Fruit fly (Drosophila melanogaster) whole organism, embryonic: Measurements from ENCODE around the gene CG9393.

Experiments used
- Atf-2 ChIP-seq: fragments of 200-800 bp; sonication (Bioruptor generic); optimal IDR thresholded peaks from 2 replicates; lab custom pipeline; 2016; ENCODE audit warnings: missing biosample characterization, missing genetic modification characterization
- CG1024 ChIP-seq: fragments of 200-800 bp; sonication (Bioruptor generic); IDR thresholded peaks from 2 replicates; pipeline ENCODE4 v1.3.6; 2022; ENCODE audit warnings: missing biosample characterization, missing genetic modification characterization
- CG10366 ChIP-seq: fragments of 200-800 bp; sonication (Bioruptor generic); IDR thresholded peaks from 2 replicates; pipeline ENCODE4 v1.3.6; 2022; ENCODE audit warnings: missing biosample characterization, missing genetic modification characterization
- CG11560 ChIP-seq: fragments of 200-800 bp; sonication (Bioruptor generic); IDR thresholded peaks from 3 replicates; pipeline ENCODE4 v1.3.6; 2022; ENCODE audit warnings: missing biosample characterization, missing genetic modification characterization
- CG11723 ChIP-seq: fragments of 200-800 bp; sonication (Bioruptor generic); optimal IDR thresholded peaks from 2 replicates; lab custom pipeline; 2017; ENCODE audit warnings: missing biosample characterization, mild to moderate bottlenecking, missing genetic modification characterization
- CG12071 ChIP-seq: fragments of 200-800 bp; sonication (Bioruptor generic); optimal IDR thresholded peaks from 3 replicates; lab custom pipeline; 2018; ENCODE audit warnings: missing biosample characterization, mild to moderate bottlenecking, missing genetic modification characterization
- CG12236 ChIP-seq: fragments of 200-800 bp; sonication (Bioruptor generic); optimal IDR thresholded peaks from 2 replicates; lab custom pipeline; 2016; ENCODE audit warnings: missing biosample characterization, missing genetic modification characterization
- CG13287 ChIP-seq: fragments of 200-800 bp; sonication (Bioruptor generic); IDR thresholded peaks from 2 replicates; pipeline ENCODE4 v1.3.6; 2022; ENCODE audit warnings: missing biosample characterization, missing genetic modification characterization; ENCODE audit not compliant: partially characterized antibody
- CG14441 ChIP-seq: fragments of 200-800 bp; sonication (Bioruptor generic); IDR thresholded peaks from 2 replicates; pipeline ENCODE4 v1.3.6; 2022; ENCODE audit warnings: missing biosample characterization, missing genetic modification characterization
- CG15601 ChIP-seq: fragments of 200-800 bp; sonication (Bioruptor generic); optimal IDR thresholded peaks from 3 replicates; lab custom pipeline; 2019; ENCODE audit warnings: missing biosample characterization, mild to moderate bottlenecking, missing genetic modification characterization, moderate library complexity
- CG1603 ChIP-seq: fragments of 200-800 bp; sonication (Bioruptor generic); optimal IDR thresholded peaks from 2 replicates; lab custom pipeline; 2019; ENCODE audit warnings: missing biosample characterization, mild to moderate bottlenecking, missing genetic modification characterization, moderate library complexity
- CG17328 ChIP-seq: fragments of 200-800 bp; sonication (Bioruptor generic); IDR thresholded peaks from 2 replicates; pipeline ENCODE4 v1.3.6; 2022; ENCODE audit warnings: missing biosample characterization, missing genetic modification characterization
- CG32772 ChIP-seq: fragments of 200-800 bp; sonication (Bioruptor generic); IDR thresholded peaks from 2 replicates; pipeline ENCODE4 v1.3.6; 2022; ENCODE audit warnings: missing biosample characterization, missing genetic modification characterization
- CG3838 ChIP-seq: fragments of 200-800 bp; sonication (Bioruptor generic); optimal IDR thresholded peaks from 3 replicates; lab custom pipeline; 2016; ENCODE audit warnings: missing biosample characterization, missing genetic modification characterization
- CG4707 ChIP-seq: fragments of 200-800 bp; sonication (Bioruptor generic); optimal IDR thresholded peaks from 2 replicates; lab custom pipeline; 2018; ENCODE audit warnings: missing biosample characterization, mild to moderate bottlenecking, missing genetic modification characterization, moderate library complexity
- CG6813 ChIP-seq: fragments of 200-800 bp; sonication (Bioruptor generic); optimal IDR thresholded peaks from 2 replicates; lab custom pipeline; 2017; ENCODE audit warnings: missing biosample characterization, missing genetic modification characterization, mild to moderate bottlenecking, moderate library complexity, missing genetic modification reagents
- CG7271 ChIP-seq: fragments of 200-800 bp; sonication (Bioruptor generic); optimal IDR thresholded peaks from 2 replicates; lab custom pipeline; 2018; ENCODE audit warnings: missing biosample characterization, mild to moderate bottlenecking, missing genetic modification characterization, moderate library complexity
- CG7786 ChIP-seq: fragments of 200-800 bp; sonication (Bioruptor generic); optimal IDR thresholded peaks from 2 replicates; lab custom pipeline; 2016; ENCODE audit warnings: missing biosample characterization, missing genetic modification characterization
- CG7839 ChIP-seq: fragments of 200-800 bp; sonication (Bioruptor generic); optimal IDR thresholded peaks from 3 replicates; lab custom pipeline; 2018; ENCODE audit warnings: missing biosample characterization, mild to moderate bottlenecking, missing genetic modification characterization, moderate library complexity
- CG8388 ChIP-seq: fragments of 200-800 bp; sonication (Bioruptor generic); optimal IDR thresholded peaks from 2 replicates; lab custom pipeline; 2019; ENCODE audit warnings: missing biosample characterization, mild to moderate bottlenecking, missing genetic modification characterization, moderate library complexity
- Dbx ChIP-seq: fragments of 200-800 bp; sonication (Bioruptor generic); IDR thresholded peaks from 3 replicates; pipeline ENCODE4 v1.3.6; 2022; ENCODE audit warnings: missing biosample characterization, missing genetic modification characterization
- E2f1 ChIP-seq: fragments of 200-800 bp; sonication (Bioruptor generic); IDR thresholded peaks from 2 replicates; pipeline ENCODE4 v1.3.6; 2022; ENCODE audit warnings: missing biosample characterization, missing genetic modification characterization
- H2.0 ChIP-seq: fragments of 200-800 bp; sonication (Bioruptor generic); IDR thresholded peaks from 2 replicates; pipeline ENCODE4 v1.3.6; 2022; ENCODE audit warnings: missing biosample characterization, missing genetic modification characterization
- HLH4C ChIP-seq: fragments of 200-800 bp; sonication (Bioruptor generic); IDR thresholded peaks from 3 replicates; pipeline ENCODE4 v1.3.6; 2022; ENCODE audit warnings: missing biosample characterization, missing genetic modification characterization; ENCODE audit not compliant: partially characterized antibody
- Hsf ChIP-seq: fragments of 200-800 bp; sonication (Bioruptor generic); optimal IDR thresholded peaks from 3 replicates; lab custom pipeline; 2016; ENCODE audit warnings: missing biosample characterization, missing genetic modification characterization
- Lhr ChIP-seq: fragments of 200-800 bp; sonication (Bioruptor generic); optimal IDR thresholded peaks from 3 replicates; lab custom pipeline; 2017; ENCODE audit warnings: mild to moderate bottlenecking, missing biosample characterization, missing genetic modification reagents, missing genetic modification characterization
- Mad ChIP-seq: fragments of 200-800 bp; sonication (Bioruptor generic); optimal IDR thresholded peaks from 2 replicates; lab custom pipeline; 2016; ENCODE audit warnings: missing biosample characterization, missing genetic modification characterization
- NfI ChIP-seq: fragments of 200-800 bp; sonication (Bioruptor generic); optimal IDR thresholded peaks from 3 replicates; lab custom pipeline; 2018; ENCODE audit warnings: missing biosample characterization, mild to moderate bottlenecking, missing genetic modification characterization, moderate library complexity
- Pdp1 ChIP-seq, 2 experiments: fragments of 200-800 bp; sonication (Bioruptor generic); optimal IDR thresholded peaks; 3 replicates each; lab custom pipeline; 2016; ENCODE audit warnings: missing biosample characterization in 2 of 2, missing genetic modification characterization in 2 of 2, mild to moderate bottlenecking in 1 of 2, moderate library complexity in 1 of 2
- Sry-δ ChIP-seq: fragments of 200-800 bp; sonication (Bioruptor generic); optimal IDR thresholded peaks from 2 replicates; lab custom pipeline; 2016; ENCODE audit warnings: missing biosample characterization, missing genetic modification characterization
- Ssrp ChIP-seq: fragments of 200-800 bp; sonication (Bioruptor generic); optimal IDR thresholded peaks from 2 replicates; lab custom pipeline; 2018; ENCODE audit warnings: missing biosample characterization, mild to moderate bottlenecking, missing genetic modification characterization, moderate library complexity
- Trl ChIP-seq, 3 experiments: fragments of >200 bp in 2 of 3; fragments of 200-800 bp in 1 of 3; sonication (Bioruptor generic) in 1 of 3; optimal IDR thresholded peaks; 2 replicates in 1 of 3; 3 replicates in 2 of 3; lab custom pipeline; 2016 to 2017; ENCODE audit warnings: missing biosample characterization in 1 of 3, missing genetic modification characterization in 1 of 3
- Xrp1 ChIP-seq: fragments of 200-800 bp; sonication (Bioruptor generic); IDR thresholded peaks from 2 replicates; pipeline ENCODE4 v1.3.6; 2022; ENCODE audit warnings: missing biosample characterization, missing genetic modification characterization
- ara ChIP-seq: fragments of 200-800 bp; sonication (Bioruptor generic); IDR thresholded peaks from 2 replicates; pipeline ENCODE4 v1.3.6; 2022; ENCODE audit warnings: missing biosample characterization, missing genetic modification characterization
- eve ChIP-seq, 2 experiments: fragments of >200 bp; optimal IDR thresholded peaks; 2 replicates each; lab custom pipeline; 2017; ENCODE audit warnings: missing biosample characterization in 2 of 2, missing genetic modification characterization in 2 of 2
- gsb-n ChIP-seq: fragments of 200-800 bp; sonication (Bioruptor generic); optimal IDR thresholded peaks from 3 replicates; lab custom pipeline; 2018; ENCODE audit warnings: missing biosample characterization, mild to moderate bottlenecking, missing genetic modification characterization
- her ChIP-seq: fragments of 200-800 bp; sonication (Bioruptor generic); optimal IDR thresholded peaks from 2 replicates; lab custom pipeline; 2016; ENCODE audit warnings: missing biosample characterization, missing genetic modification characterization
- jigr1 ChIP-seq: fragments of 200-800 bp; sonication (Bioruptor generic); IDR thresholded peaks from 3 replicates; pipeline ENCODE4 v1.3.6; 2022; ENCODE audit warnings: missing biosample characterization, missing genetic modification characterization
- klu ChIP-seq: fragments of 200-800 bp; sonication (Bioruptor generic); IDR thresholded peaks from 2 replicates; pipeline ENCODE4 v1.3.6; 2022; ENCODE audit warnings: missing biosample characterization, missing genetic modification characterization
- onecut ChIP-seq: fragments of 200-800 bp; sonication (Bioruptor generic); IDR thresholded peaks from 2 replicates; pipeline ENCODE4 v1.3.6; 2022; ENCODE audit warnings: missing biosample characterization, missing genetic modification characterization
- row ChIP-seq: fragments of 200-800 bp; sonication (Bioruptor generic); IDR thresholded peaks from 3 replicates; pipeline ENCODE4 v1.3.6; 2022; ENCODE audit warnings: missing biosample characterization, missing genetic modification characterization
- scrt ChIP-seq: fragments of 200-800 bp; sonication (Bioruptor generic); optimal IDR thresholded peaks from 2 replicates; lab custom pipeline; 2018; ENCODE audit warnings: missing biosample characterization, mild to moderate bottlenecking, missing genetic modification characterization, moderate library complexity
- sens ChIP-seq: fragments of 200-800 bp; sonication (Bioruptor generic); peaks from one replicate; lab custom pipeline; 2016; ENCODE audit warnings: missing biosample characterization, missing genetic modification characterization
- seq ChIP-seq: fragments of 200-800 bp; sonication (Bioruptor generic); IDR thresholded peaks from 2 replicates; pipeline ENCODE4 v1.3.6; 2022; ENCODE audit warnings: missing biosample characterization, missing genetic modification characterization
- ssp ChIP-seq: fragments of 200-800 bp; sonication (Bioruptor generic); IDR thresholded peaks from 2 replicates; pipeline ENCODE4 v1.3.6; 2022; ENCODE audit warnings: missing biosample characterization, missing genetic modification characterization
- tap ChIP-seq: fragments of 200-800 bp; optimal IDR thresholded peaks from 3 replicates; lab custom pipeline; 2019; ENCODE audit warnings: missing biosample characterization, mild to moderate bottlenecking, missing genetic modification characterization, moderate library complexity
- tin ChIP-seq: fragments of 200-800 bp; sonication (Bioruptor generic); optimal IDR thresholded peaks from 3 replicates; lab custom pipeline; 2016; ENCODE audit warnings: missing biosample characterization, missing genetic modification characterization
- vvl ChIP-seq: fragments of 200-800 bp; sonication (Bioruptor generic); IDR thresholded peaks from 2 replicates; pipeline ENCODE4 v1.3.6; 2022; ENCODE audit warnings: missing biosample characterization, missing genetic modification characterization
- wor ChIP-seq: fragments of 200-800 bp; sonication (Bioruptor generic); IDR thresholded peaks from 2 replicates; pipeline ENCODE4 v1.3.6; 2022; ENCODE audit warnings: missing biosample characterization, missing genetic modification characterization
- zf30C ChIP-seq: fragments of 200-800 bp; sonication (Bioruptor generic); optimal IDR thresholded peaks from 3 replicates; lab custom pipeline; 2018; ENCODE audit warnings: missing biosample characterization, mild to moderate bottlenecking, missing genetic modification characterization

CG9393 gene

dm6 chr3R:9598099-9598498, 34.6 kb upstream of the CG9393 start (continued):
- TF ChIP-seq Xrp1 (GFP tag; lab: Robert Waterston, UW) (peak; percentile 36; the same call in 1 of the 2 replicates), NfI (GFP tag; lab: Kevin White, UChicago) (peak; percentile 30), Atf-2 (GFP tag; lab: Kevin White, UChicago) (peak; percentile 53), onecut (peak; percentile 33; the same call in 1 of the 2 replicates), sens (peak; percentile 92), CG6813 (peak; percentile 28), CG11560 (tag; lab: Robert Waterston, UW) (no peak), CG7786 (GFP tag; lab: Kevin White, UChicago) (peak; percentile 12), jigr1 (GFP tag; lab: Robert Waterston, UW) (no peak), gsb-n (tag; lab: Kevin White, UChicago) (peak; percentile 57), CG15601 (tag; lab: Kevin White, UChicago) (peak; percentile 19), Lhr (GFP tag; lab: Kevin White, UChicago) (peak; percentile 30), CG14441 (GFP tag; lab: Robert Waterston, UW) (peak; percentile 18; the same call in 1 of the 2 replicates), E2f1 (GFP tag; lab: Robert Waterston, UW) (peak; percentile 42; the same call in 1 of the 2 replicates), CG17328 (GFP tag; lab: Robert Waterston, UW) (peak; percentile 64), CG1024 (GFP tag; lab: Robert Waterston, UW) (0 out of 2 replicates have a peak, but pooled peaks have one; percentile 35), CG8388 (GFP tag; lab: Kevin White, UChicago) (peak; percentile 66), tap (tag; lab: Kevin White, UChicago) (peak; percentile 38), Mad (GFP tag; lab: Kevin White, UChicago) (peak; percentile 18), ssp (GFP tag; lab: Robert Waterston, UW) (peak; percentile 33; the same call in 1 of the 2 replicates), Dbx (GFP tag; lab: Robert Waterston, UW) (no peak), CG12236 (GFP tag; lab: Kevin White, UChicago) (peak; percentile 26), eve (GFP tag; optimal IDR thresholded peaks at IDR 0.05; lab: Kevin White, UChicago) (peak in 1 of 2 experiments; percentile 85), H2.0 (GFP tag; lab: Robert Waterston, UW) (peak; percentile 43; the same call in 1 of the 2 replicates), her (GFP tag; lab: Kevin White, UChicago) (peak; percentile 25), wor (GFP tag; lab: Robert Waterston, UW) (0 out of 2 replicates have a peak, but pooled peaks have one; percentile 23), vvl (GFP tag; lab: Robert Waterston, UW) (peak; percentile 51; the same call in 1 of the 2 replicates), row (peak; percentile 58; the same call in 2 of the 3 replicates), Ssrp (peak; percentile 65), Hsf (GFP tag; lab: Kevin White, UChicago) (peak; percentile 36), CG12071 (GFP tag; lab: Kevin White, UChicago) (peak; percentile 50), CG11723 (GFP tag; lab: Kevin White, UChicago) (peak; percentile 29), ara (GFP tag; lab: Robert Waterston, UW) (peak; percentile 59; the same call in 1 of the 2 replicates), CG10366 (GFP tag; lab: Robert Waterston, UW) (peak; percentile 38; the same call in 1 of the 2 replicates), klu (GFP tag; lab: Robert Waterston, UW) (no peak), CG32772 (GFP tag; lab: Robert Waterston, UW) (0 out of 2 replicates have a peak, but pooled peaks have one; percentile 19), Trl (optimal IDR thresholded peaks at IDR 0.05; lab: Kevin White, UChicago) (no peak), Trl (GFP tag; optimal IDR thresholded peaks at IDR 0.05; lab: Kevin White, UChicago) (peak; percentile 36), CG7839 (tag; lab: Kevin White, UChicago) (peak; percentile 21), scrt (GFP tag; lab: Kevin White, UChicago) (no peak), HLH4C (GFP tag; lab: Robert Waterston, UW) (no peak), CG13287 (GFP tag; lab: Robert Waterston, UW) (no peak), seq (GFP tag; lab: Robert Waterston, UW) (0 out of 2 replicates have a peak, but pooled peaks have one; percentile 21), Pdp1 (GFP tag; optimal IDR thresholded peaks at IDR 0.05; lab: Kevin White, UChicago) (peak in 1 of 2 experiments; percentile 32), CG1603 (tag; lab: Kevin White, UChicago) (peak; percentile 82), CG4707 (peak; percentile 42), Sry-δ (GFP tag; lab: Kevin White, UChicago) (peak; percentile 25), CG3838 (GFP tag; lab: Kevin White, UChicago) (no peak), zf30C (GFP tag; lab: Kevin White, UChicago) (peak; percentile 41), CG7271 (no peak), tin (GFP tag; lab: Kevin White, UChicago) (peak; percentile 64)
